Worm (Caenorhabditis elegans): ENCODE measurements around the gene sra-12.
A peak's percentile ranks its signal among the peaks of the same experiment; 100 is the strongest.

The sra-12 gene

ce11 chrII:10872541-10872940 lies 31.7 kb downstream of the sra-12 start, which contains the start of the genes cyn-4 and copz-1 (continued):
- peak; percentile 22 for TF ChIP-seq F13H6.1 (tag; optimal IDR thresholded peaks at IDR 0.05)
- TF ChIP-seq ceh-6 (GFP tag; optimal IDR thresholded peaks at IDR 0.05): no peak
- peak; percentile 81 for TF ChIP-seq hlh-30 (tag; optimal IDR thresholded peaks at IDR 0.05; ENCODE audit: insufficient read depth)
- TF ChIP-seq eyg-1 (tag; optimal IDR thresholded peaks at IDR 0.05): peak; percentile 10
- TF ChIP-seq tbx-2 (tag; optimal IDR thresholded peaks at IDR 0.05): peak; percentile 92
- TF ChIP-seq ceh-34 (tag; optimal IDR thresholded peaks at IDR 0.05): peak; percentile 38

ce11 chrII:10870698-10871097 lies 33.6 kb downstream of the sra-12 start:
- TF ChIP-seq F13H6.1 (tag; optimal IDR thresholded peaks at IDR 0.05) (no peak), unc-3 (GFP tag; conservative IDR thresholded peaks at IDR 0.05) (no peak), unc-3 (tag; optimal IDR thresholded peaks at IDR 0.05) (no peak), sox-2 (GFP tag; IDR thresholded peaks at IDR 0.05) (no peak), pag-3 (tag; optimal IDR thresholded peaks at IDR 0.05; ENCODE audit: borderline replicate concordance) (no peak), syd-9 (tag; optimal IDR thresholded peaks at IDR 0.05) (no peak), sox-4 (tag; optimal IDR thresholded peaks at IDR 0.05) (no peak), mec-3 (tag; optimal IDR thresholded peaks at IDR 0.05; ENCODE audit: borderline replicate concordance) (no peak), ama-1 (optimal IDR thresholded peaks at IDR 0.05) (no peak), pha-2 (tag; optimal IDR thresholded peaks at IDR 0.05) (no peak), ceh-24 (tag; optimal IDR thresholded peaks at IDR 0.05) (no peak), ceh-9 (tag; optimal IDR thresholded peaks at IDR 0.05) (no peak), fkh-10 (GFP tag; optimal IDR thresholded peaks at IDR 0.05) (no peak), pax-1 (tag; optimal IDR thresholded peaks at IDR 0.05) (no peak)

ce11 chrII:10868670-10869246 lies 35.5 kb downstream of the sra-12 start, which contains the start of the genes gmps-1 and cap-2:
Gene gmps-1, minus strand, starts transcription at chrII:10868720.
Gene cap-2, plus strand, starts transcription at chrII:10869196.
- peak; percentile 53; the same call in 1 of the 2 replicates for TF ChIP-seq unc-3 (GFP tag; conservative IDR thresholded peaks at IDR 0.05)
- TF ChIP-seq unc-3 (tag; optimal IDR thresholded peaks at IDR 0.05): no peak
- no peak for TF ChIP-seq fax-1 (tag; optimal IDR thresholded peaks at IDR 0.05)
- TF ChIP-seq hlh-15 (tag; optimal IDR thresholded peaks at IDR 0.05): no peak
- TF ChIP-seq dve-1 (tag; optimal IDR thresholded peaks at IDR 0.05): peak; percentile 36
- TF ChIP-seq ceh-48 (tag; optimal IDR thresholded peaks at IDR 0.05): peak; percentile 98
- peak; percentile 76 for TF ChIP-seq ceh-18 (tag; optimal IDR thresholded peaks at IDR 0.05)
- TF ChIP-seq ceh-45 (GFP tag; IDR thresholded peaks at IDR 0.05): no peak
- no peak for TF ChIP-seq ceh-30 (tag; optimal IDR thresholded peaks at IDR 0.05)
- peak; percentile 63 for TF ChIP-seq elt-2 (tag; optimal IDR thresholded peaks at IDR 0.05)
- no peak for TF ChIP-seq nhr-11 (tag; optimal IDR thresholded peaks at IDR 0.05)
- no peak for TF ChIP-seq Y22D7AL.16 (tag; optimal IDR thresholded peaks at IDR 0.05)
- TF ChIP-seq odd-2 (tag; optimal IDR thresholded peaks at IDR 0.05): no peak
- no peak for TF ChIP-seq ama-1 (optimal IDR thresholded peaks at IDR 0.05)
- no peak; the same call in 1 of the 2 replicates for TF ChIP-seq sox-2 (GFP tag; IDR thresholded peaks at IDR 0.05)
- TF ChIP-seq T23F11.4 (GFP tag; optimal IDR thresholded peaks at IDR 0.05): no peak
- peak; percentile 69 for TF ChIP-seq unc-42 (tag; optimal IDR thresholded peaks at IDR 0.05)
- peak; percentile 1 for TF ChIP-seq unc-55 (GFP tag; optimal IDR thresholded peaks at IDR 0.05)
- no peak for TF ChIP-seq ceh-6 (GFP tag; optimal IDR thresholded peaks at IDR 0.05)
- peak; percentile 9 for TF ChIP-seq pat-9 (tag; optimal IDR thresholded peaks at IDR 0.05)
- no peak for TF ChIP-seq npax-4 (tag; optimal IDR thresholded peaks at IDR 0.05)
- peak; percentile 30 for TF ChIP-seq unc-86 (tag; optimal IDR thresholded peaks at IDR 0.05)
- peak; percentile 22 for TF ChIP-seq ets-4 (tag; optimal IDR thresholded peaks at IDR 0.05)
- TF ChIP-seq ceh-9 (tag; optimal IDR thresholded peaks at IDR 0.05): no peak
- no peak for TF ChIP-seq pag-3 (tag; optimal IDR thresholded peaks at IDR 0.05; ENCODE audit: borderline replicate concordance)
- no peak for TF ChIP-seq hlh-30 (tag; optimal IDR thresholded peaks at IDR 0.05; ENCODE audit: insufficient read depth)
- TF ChIP-seq ceh-14 (tag; optimal IDR thresholded peaks at IDR 0.05): peak; percentile 40
- peak; percentile 56 for TF ChIP-seq pax-1 (tag; optimal IDR thresholded peaks at IDR 0.05)
- TF ChIP-seq tbx-2 (tag; optimal IDR thresholded peaks at IDR 0.05): peak; percentile 80
- peak; percentile 95 for TF ChIP-seq nfya-1 (tag; optimal IDR thresholded peaks at IDR 0.05)
- peak; percentile 5 for TF ChIP-seq eyg-1 (tag; optimal IDR thresholded peaks at IDR 0.05)
- peak; percentile 78 for TF ChIP-seq ceh-31 (tag; optimal IDR thresholded peaks at IDR 0.05)
- TF ChIP-seq ceh-2 (tag; optimal IDR thresholded peaks at IDR 0.05): peak; percentile 2
- TF ChIP-seq syd-9 (tag; optimal IDR thresholded peaks at IDR 0.05): no peak
- TF ChIP-seq K02D7.2 (tag; optimal IDR thresholded peaks at IDR 0.05): no peak
- peak; percentile 6 for TF ChIP-seq lin-11 (tag; optimal IDR thresholded peaks at IDR 0.05)
- TF ChIP-seq hlh-8 (tag; optimal IDR thresholded peaks at IDR 0.05): peak; percentile 19
- peak; percentile 29 for TF ChIP-seq rnt-1 (tag; optimal IDR thresholded peaks at IDR 0.05)
- TF ChIP-seq ahr-1 (tag; optimal IDR thresholded peaks at IDR 0.05): no peak
- TF ChIP-seq hlh-6 (tag; optimal IDR thresholded peaks at IDR 0.05): no peak

Measured in whole organism, late embryonic.